Fruit fly (Drosophila melanogaster) Kc167 (cell line): ENCODE measurements around the gene escl.

Experiments
- Myc ChIP-seq: fragments of >200 bp; optimal IDR thresholded peaks from 2 replicates; lab custom pipeline; 2017; ENCODE audit warnings: missing external identifiers
- h ChIP-seq: fragments of >200 bp; optimal IDR thresholded peaks from 3 replicates; lab custom pipeline; 2018; ENCODE audit warnings: missing external identifiers
- insv ChIP-seq: fragments of >200 bp; optimal IDR thresholded peaks from 3 replicates; lab custom pipeline; 2018; ENCODE audit warnings: missing external identifiers
- psq ChIP-seq: fragments of >200 bp; optimal IDR thresholded peaks from 2 replicates; lab custom pipeline; 2017; ENCODE audit warnings: missing external identifiers

- no peak for TF ChIP-seq psq (lab: Kevin White, UChicago)
- no peak for TF ChIP-seq insv
- no peak for TF ChIP-seq Myc (lab: Kevin White, UChicago)
- TF ChIP-seq h (lab: Kevin White, UChicago), result no peak
Measured at dm6 chr2L:12024104-12024503, 33.4 kb downstream of the escl start.
